Worm (Caenorhabditis elegans): ENCODE measurements around the gene str-227.

ce11 chrV:3552740-3553469, 34.9 kb downstream of the str-227 start, which contains the start of gene T24A6.20:
- TF ChIP-seq W03F9.2 (tag; optimal IDR thresholded peaks at IDR 0.05) (no peak), dao-5 (tag; optimal IDR thresholded peaks at IDR 0.05) (no peak), him-1 (tag; optimal IDR thresholded peaks at IDR 0.05) (no peak)

Data from whole organism, L4/young adult.